Worm (Caenorhabditis elegans) whole organism, mixed stage, embryonic: ENCODE measurements around the gene gon-1.

ENCODE experiments used
- cnd-1 ChIP-seq: fragments of 200-800 bp; sonication (Bioruptor generic); optimal IDR thresholded peaks from 2 replicates; lab custom pipeline; 2018; ENCODE audit warnings: mild to moderate bottlenecking, missing genetic modification characterization, missing compliant biosample characterization
- elt-3 ChIP-seq: fragments of 150-350 bp; optimal IDR thresholded peaks from 2 replicates; lab custom pipeline; 2014; ENCODE audit warnings: missing biosample characterization, missing genetic modification characterization
- nhr-76 ChIP-seq: sonication (generic microtip); optimal IDR thresholded peaks from 2 replicates; lab custom pipeline; 2017; ENCODE audit warnings: missing biosample characterization, missing genetic modification characterization
- pha-4 ChIP-seq: fragments of 150-350 bp; optimal IDR thresholded peaks from 2 replicates; lab custom pipeline; 2018; ENCODE audit warnings: missing biosample characterization, missing genetic modification reagents, missing genetic modification characterization
- tbx-8 ChIP-seq: fragments of 200-800 bp; sonication (Bioruptor generic); optimal IDR thresholded peaks from 2 replicates; lab custom pipeline; 2018; ENCODE audit warnings: mild to moderate bottlenecking, missing genetic modification characterization, moderate library complexity, missing compliant biosample characterization
- ztf-11 ChIP-seq: fragments of 150-350 bp; optimal IDR thresholded peaks from 2 replicates; lab custom pipeline; 2014; ENCODE audit warnings: missing biosample characterization, missing genetic modification characterization

- TF ChIP-seq pha-4 (tag; lab: Kevin White, UChicago) (no peak), nhr-76 (tag; lab: Kevin White, UChicago) (no peak), elt-3 (tag; lab: Kevin White, UChicago) (no peak), ztf-11 (tag; lab: Kevin White, UChicago) (no peak), cnd-1 (no peak), tbx-8 (GFP tag; lab: Kevin White, UChicago) (no peak)
Observed at ce11 chrIV:9998487-9999218, 45.4 kb upstream of the gon-1 start, which contains the start of gene pyp-1.
